Worm (Caenorhabditis elegans): ENCODE results near the gene K07D4.4.

DNA sequence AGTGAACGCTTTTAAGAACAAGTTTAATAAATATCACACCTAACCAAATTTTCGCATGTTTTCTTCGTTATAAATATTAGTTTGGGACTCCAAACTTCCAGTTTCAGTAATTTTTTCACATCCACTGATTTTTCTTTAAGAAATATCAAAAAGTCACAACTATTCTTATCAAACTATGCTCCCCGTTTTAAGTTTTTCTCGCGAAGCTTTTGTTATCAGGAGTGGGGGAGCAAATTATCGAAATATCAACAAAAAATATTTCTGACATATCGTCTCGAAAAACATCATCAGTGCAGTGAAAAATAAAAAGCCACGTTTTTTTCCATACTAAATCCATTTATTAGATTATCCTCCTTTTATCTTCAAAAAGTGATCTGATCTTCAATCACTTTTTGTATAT lies 40.2 kb downstream of the K07D4.4 start:
- TF ChIP-seq hmg-4 (GFP tag; optimal IDR thresholded peaks at IDR 0.05): no peak
- no peak for TF ChIP-seq ama-1 (optimal IDR thresholded peaks at IDR 0.05)

Data from whole organism, early embryonic.